Worm (Caenorhabditis elegans) whole organism, mixed stage, embryonic: ENCODE results near the gene gst-26.

Experiments used
- M03D4.4 ChIP-seq: sonication (generic microtip); optimal IDR thresholded peaks from 2 replicates; lab custom pipeline; 2017; ENCODE audit warnings: mild to moderate bottlenecking, missing genetic modification characterization, missing compliant biosample characterization
- bed-3 ChIP-seq: fragments of 200-800 bp; sonication (Bioruptor generic); optimal IDR thresholded peaks from 3 replicates; lab custom pipeline; 2018; ENCODE audit warnings: mild to moderate bottlenecking, missing genetic modification characterization, moderate library complexity, missing compliant biosample characterization
- blmp-1 ChIP-seq: fragments of 150-350 bp; optimal IDR thresholded peaks from 2 replicates; lab custom pipeline; 2014; ENCODE audit warnings: missing biosample characterization, missing genetic modification characterization
- ceh-39 ChIP-seq: fragments of 150-350 bp; optimal IDR thresholded peaks from 2 replicates; lab custom pipeline; 2014; ENCODE audit warnings: missing biosample characterization, missing genetic modification characterization
- ceh-43 ChIP-seq: fragments of 200-800 bp; sonication (Bioruptor generic); optimal IDR thresholded peaks from 2 replicates; lab custom pipeline; 2018; ENCODE audit warnings: mild to moderate bottlenecking, missing genetic modification characterization, moderate library complexity, missing compliant biosample characterization
- ceh-83 ChIP-seq: fragments of 200-800 bp; sonication (Bioruptor generic); optimal IDR thresholded peaks from 2 replicates; lab custom pipeline; 2018; ENCODE audit warnings: mild to moderate bottlenecking, missing genetic modification characterization, missing compliant biosample characterization
- ces-1 ChIP-seq: fragments of 150-350 bp; optimal IDR thresholded peaks from 2 replicates; lab custom pipeline; 2014; ENCODE audit warnings: missing biosample characterization, missing genetic modification reagents, missing genetic modification characterization
- cnd-1 ChIP-seq: fragments of 200-800 bp; sonication (Bioruptor generic); optimal IDR thresholded peaks from 2 replicates; lab custom pipeline; 2018; ENCODE audit warnings: mild to moderate bottlenecking, missing genetic modification characterization, missing compliant biosample characterization
- drap-1 ChIP-seq: fragments of 200-800 bp; sonication (Bioruptor generic); optimal IDR thresholded peaks from 3 replicates; lab custom pipeline; 2018; ENCODE audit warnings: mild to moderate bottlenecking, missing genetic modification characterization, missing compliant biosample characterization
- elt-1 ChIP-seq: sonication (generic microtip); optimal IDR thresholded peaks from 2 replicates; lab custom pipeline; 2017; ENCODE audit warnings: missing genetic modification characterization, mild to moderate bottlenecking, missing compliant biosample characterization, antibody characterized with exemption, moderate library complexity, borderline replicate concordance; ENCODE audit not compliant: insufficient read depth
- elt-3 ChIP-seq: fragments of 150-350 bp; optimal IDR thresholded peaks from 2 replicates; lab custom pipeline; 2014; ENCODE audit warnings: missing biosample characterization, missing genetic modification characterization
- flh-1 ChIP-seq: fragments of 200-800 bp; sonication (Bioruptor generic); optimal IDR thresholded peaks from 2 replicates; lab custom pipeline; 2018; ENCODE audit warnings: mild to moderate bottlenecking, missing genetic modification characterization, moderate library complexity, missing compliant biosample characterization
- hlh-1 ChIP-seq: fragments of 150-350 bp; optimal IDR thresholded peaks from 2 replicates; lab custom pipeline; 2014; ENCODE audit warnings: missing biosample characterization, missing genetic modification reagents, missing genetic modification characterization
- lin-13 ChIP-seq: fragments of 150-350 bp; optimal IDR thresholded peaks from 2 replicates; lab custom pipeline; 2014; ENCODE audit warnings: missing biosample characterization, missing genetic modification characterization
- lin-32 ChIP-seq: fragments of 200-800 bp; sonication (Bioruptor generic); optimal IDR thresholded peaks from 2 replicates; lab custom pipeline; 2018; ENCODE audit warnings: mild to moderate bottlenecking, missing genetic modification characterization, missing compliant biosample characterization
- lsy-2 ChIP-seq: fragments of 150-350 bp; optimal IDR thresholded peaks from 2 replicates; lab custom pipeline; 2014; ENCODE audit warnings: missing biosample characterization, missing genetic modification characterization
- mep-1 ChIP-seq: fragments of 150-350 bp; optimal IDR thresholded peaks from 2 replicates; lab custom pipeline; 2017; ENCODE audit warnings: missing biosample characterization, missing genetic modification reagents, missing genetic modification characterization, inconsistent platforms
- mls-2 ChIP-seq: sonication (generic microtip); optimal IDR thresholded peaks from 2 replicates; lab custom pipeline; 2016; ENCODE audit warnings: mild to moderate bottlenecking, missing genetic modification characterization, moderate library complexity, missing compliant biosample characterization
- nhr-12 ChIP-seq: fragments of 150-350 bp; optimal IDR thresholded peaks from 2 replicates; lab custom pipeline; 2014; ENCODE audit warnings: missing biosample characterization, missing genetic modification characterization
- nhr-2 ChIP-seq: fragments of 150-350 bp; optimal IDR thresholded peaks from 2 replicates; lab custom pipeline; 2014; ENCODE audit warnings: missing biosample characterization, missing genetic modification characterization
- nhr-237 ChIP-seq: fragments of 150-350 bp; optimal IDR thresholded peaks from 2 replicates; lab custom pipeline; 2014; ENCODE audit warnings: missing biosample characterization, missing genetic modification characterization
- nhr-28 ChIP-seq: fragments of 150-350 bp; optimal IDR thresholded peaks from 2 replicates; lab custom pipeline; 2014; ENCODE audit warnings: missing biosample characterization, missing genetic modification characterization
- nhr-76 ChIP-seq: sonication (generic microtip); optimal IDR thresholded peaks from 2 replicates; lab custom pipeline; 2017; ENCODE audit warnings: missing biosample characterization, missing genetic modification characterization
- pha-4 ChIP-seq: fragments of 150-350 bp; optimal IDR thresholded peaks from 2 replicates; lab custom pipeline; 2018; ENCODE audit warnings: missing biosample characterization, missing genetic modification reagents, missing genetic modification characterization
- sem-2 ChIP-seq: fragments of 200-800 bp; sonication (Bioruptor generic); optimal IDR thresholded peaks from 2 replicates; lab custom pipeline; 2018; ENCODE audit warnings: mild to moderate bottlenecking, missing genetic modification characterization, missing compliant biosample characterization
- snpc-4 ChIP-seq: fragments of 150-350 bp; optimal IDR thresholded peaks from 2 replicates; lab custom pipeline; 2014; ENCODE audit warnings: missing biosample characterization, missing genetic modification characterization
- sptf-1 ChIP-seq: sonication (generic microtip); optimal IDR thresholded peaks from 2 replicates; lab custom pipeline; 2017; ENCODE audit warnings: mild to moderate bottlenecking, missing genetic modification characterization, moderate library complexity, missing compliant biosample characterization
- tbx-8 ChIP-seq: fragments of 200-800 bp; sonication (Bioruptor generic); optimal IDR thresholded peaks from 2 replicates; lab custom pipeline; 2018; ENCODE audit warnings: mild to moderate bottlenecking, missing genetic modification characterization, moderate library complexity, missing compliant biosample characterization
- unc-120 ChIP-seq: sonication (generic microtip); optimal IDR thresholded peaks from 2 replicates; lab custom pipeline; 2017; ENCODE audit warnings: missing genetic modification characterization, missing compliant biosample characterization; ENCODE audit not compliant: poor library complexity, severe bottlenecking
- unc-39 ChIP-seq: fragments of 150-350 bp; optimal IDR thresholded peaks from 2 replicates; lab custom pipeline; 2014; ENCODE audit warnings: missing biosample characterization, missing genetic modification characterization
- unc-62 ChIP-seq: fragments of 150-350 bp; optimal IDR thresholded peaks from 2 replicates; lab custom pipeline; 2014; ENCODE audit warnings: missing biosample characterization, missing genetic modification reagents, missing genetic modification characterization
- zip-8 ChIP-seq: fragments of 150-350 bp; optimal IDR thresholded peaks from 2 replicates; lab custom pipeline; 2014; ENCODE audit warnings: missing biosample characterization, missing genetic modification characterization

gst-26 gene

ce11 chrII:15165681-15166235, 1.4 kb upstream of the gst-26 start, which contains the start of gene gst-27 (continued):
- TF ChIP-seq bed-3 (peak; percentile 72), lsy-2 (tag; lab: Kevin White, UChicago) (peak; percentile 22), drap-1 (peak; percentile 90), lin-32 (peak; percentile 90), zip-8 (tag; lab: Kevin White, UChicago) (no peak), nhr-237 (no peak), sptf-1 (peak; percentile 93), unc-62 (GFP tag; lab: Kevin White, UChicago) (peak; percentile 42), ceh-39 (tag; lab: Kevin White, UChicago) (no peak)

- TF ChIP-seq nhr-28 (tag; lab: Kevin White, UChicago) = no peak
- no peak for TF ChIP-seq ces-1 (GFP tag; lab: Kevin White, UChicago)
- no peak for TF ChIP-seq pha-4
- TF ChIP-seq tbx-8 (GFP tag; lab: Kevin White, UChicago) = no peak
- no peak for TF ChIP-seq ceh-83
- no peak for TF ChIP-seq nhr-2 (tag; lab: Kevin White, UChicago)
- no peak for TF ChIP-seq sptf-1
- no peak for TF ChIP-seq bed-3
- no peak for TF ChIP-seq ceh-39 (tag; lab: Kevin White, UChicago)
- TF ChIP-seq snpc-4 (tag; lab: Kevin White, UChicago) = no peak
Measured at ce11 chrII:15158364-15158763, 6.0 kb downstream of the gst-26 start.

- no peak for TF ChIP-seq pha-4
- no peak for TF ChIP-seq flh-1 (GFP tag; lab: Kevin White, UChicago)
- no peak for TF ChIP-seq cnd-1
- no peak for TF ChIP-seq unc-62 (GFP tag; lab: Kevin White, UChicago)
- TF ChIP-seq nhr-76 (tag; lab: Kevin White, UChicago) = no peak
- TF ChIP-seq elt-1 (tag; lab: Kevin White, UChicago) = no peak
- TF ChIP-seq nhr-2 (tag; lab: Kevin White, UChicago) = no peak
- no peak for TF ChIP-seq ceh-43 (GFP tag; lab: Kevin White, UChicago)
- no peak for TF ChIP-seq snpc-4 (tag; lab: Kevin White, UChicago)
- TF ChIP-seq blmp-1 = no peak
- no peak for TF ChIP-seq nhr-28 (tag; lab: Kevin White, UChicago)
- TF ChIP-seq ceh-83 = no peak
- no peak for TF ChIP-seq bed-3
- TF ChIP-seq elt-3 (tag; lab: Kevin White, UChicago) = no peak
Measured at ce11 chrII:15157880-15158279, 6.5 kb downstream of the gst-26 start, which contains the start of gene ptr-20. Gene ptr-20 (plus strand): TSS chrII:15158180.

DNA sequence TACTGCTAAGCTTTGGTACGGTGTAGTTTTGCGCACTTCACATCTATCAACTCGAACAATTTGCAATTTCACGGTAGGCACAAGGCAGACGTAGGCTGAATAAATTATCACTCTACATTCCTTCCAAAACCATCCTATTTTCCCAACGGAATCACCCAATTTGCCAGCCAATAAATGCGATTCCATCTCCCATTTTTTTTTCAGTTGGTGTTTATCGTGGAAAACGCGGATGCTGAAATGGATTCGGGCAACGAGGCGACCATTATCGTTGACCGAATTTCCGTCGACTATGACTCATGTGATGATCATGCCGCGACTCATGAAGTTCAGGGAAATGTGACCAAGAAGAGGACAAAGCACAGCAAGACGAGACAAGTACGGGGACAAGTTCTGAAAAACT, 15.9 kb downstream of the gst-26 start:
- TF ChIP-seq blmp-1 (no peak), zip-8 (tag; lab: Kevin White, UChicago) (no peak), mls-2 (tag; lab: Kevin White, UChicago) (no peak), hlh-1 (no peak), lsy-2 (tag; lab: Kevin White, UChicago) (no peak), unc-120 (tag; lab: Kevin White, UChicago) (no peak), sptf-1 (no peak), nhr-28 (tag; lab: Kevin White, UChicago) (no peak), lin-13 (no peak)

DNA sequence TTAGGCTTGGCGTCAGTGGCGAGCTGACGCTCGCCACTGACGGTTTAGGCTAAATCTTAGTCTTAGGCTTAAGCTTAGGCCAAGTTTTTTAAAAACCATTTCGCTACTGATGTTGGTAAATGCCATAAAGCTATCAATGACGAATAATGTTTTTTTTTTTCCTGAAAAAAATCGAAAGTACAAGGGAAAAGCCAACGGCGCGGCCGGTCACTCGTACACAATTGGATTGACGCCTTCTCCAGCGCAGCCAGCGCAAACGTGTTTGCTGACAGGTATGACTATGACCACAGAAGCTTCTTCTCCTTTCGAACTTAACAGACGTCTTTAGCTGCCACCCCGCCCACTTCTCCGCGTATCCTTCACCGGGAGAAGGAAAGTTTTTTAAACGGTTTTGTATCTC, 18.8 kb downstream of the gst-26 start, which contains the start of gene Y53F4B.27:
Gene Y53F4B.27, plus strand, starts transcription at position 301 of the 400 bp plus-strand sequence.
- no peak for TF ChIP-seq unc-120 (tag; lab: Kevin White, UChicago)
- TF ChIP-seq lin-32 = no peak
- TF ChIP-seq nhr-12 (tag; lab: Kevin White, UChicago) = no peak
- no peak for TF ChIP-seq zip-8 (tag; lab: Kevin White, UChicago)
- TF ChIP-seq tbx-8 (GFP tag; lab: Kevin White, UChicago) = no peak
- TF ChIP-seq ceh-43 (GFP tag; lab: Kevin White, UChicago) = no peak
- TF ChIP-seq hlh-1 = no peak
- no peak for TF ChIP-seq ceh-39 (tag; lab: Kevin White, UChicago)
- TF ChIP-seq unc-39 (tag; lab: Kevin White, UChicago) = no peak
- no peak for TF ChIP-seq nhr-28 (tag; lab: Kevin White, UChicago)
- TF ChIP-seq M03D4.4 = no peak
- TF ChIP-seq sem-2 (GFP tag; lab: Kevin White, UChicago) = no peak
- no peak for TF ChIP-seq nhr-237
- no peak for TF ChIP-seq mep-1 (tag; lab: Kevin White, UChicago)
- no peak for TF ChIP-seq pha-4
- TF ChIP-seq ceh-83 = no peak
